Fruit fly (Drosophila melanogaster) whole organism, adult: Measurements from ENCODE around the gene CG9624.

ENCODE experiments used
- CG5204 ChIP-seq: fragments of 200-800 bp; sonication (Bioruptor generic); optimal IDR thresholded peaks from 2 replicates; lab custom pipeline; 2016; ENCODE audit warnings: missing biosample characterization, missing genetic modification characterization
- CG7101 ChIP-seq: fragments of 200-800 bp; sonication (Bioruptor generic); optimal IDR thresholded peaks from 2 replicates; lab custom pipeline; 2018; ENCODE audit warnings: missing biosample characterization, mild to moderate bottlenecking, missing genetic modification characterization, moderate library complexity
- toe ChIP-seq: fragments of 200-800 bp; sonication (Bioruptor generic); optimal IDR thresholded peaks from 2 replicates; lab custom pipeline; 2016; ENCODE audit warnings: missing biosample characterization, missing genetic modification characterization

The CG9624 gene

DNA sequence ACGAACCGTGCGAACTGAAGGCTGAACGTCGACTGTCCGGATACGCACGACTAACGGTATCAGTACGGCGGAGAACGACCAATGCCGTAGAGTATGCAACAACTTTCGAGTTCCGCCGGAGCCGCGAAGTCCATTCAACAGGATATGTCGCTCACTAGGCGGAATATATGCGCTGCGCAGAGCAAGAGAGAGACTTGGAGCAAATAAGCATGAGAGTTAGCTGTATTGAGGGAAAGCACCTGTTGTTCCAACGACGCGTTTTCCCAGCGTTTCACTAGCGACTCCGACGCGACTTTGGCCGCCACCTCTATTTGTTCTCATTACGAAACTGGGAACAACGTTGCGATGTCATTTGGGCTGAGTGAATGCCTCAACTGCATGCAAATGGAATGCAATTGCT lies 14.2 kb downstream of the CG9624 start, which contains the start of gene Dop1R1:
Gene Dop1R1 (minus strand): TSS at position 35 of the 400 bp plus-strand sequence.
- TF ChIP-seq toe (no peak), CG7101 (tag; lab: Kevin White, UChicago) (no peak), CG5204 (GFP tag; lab: Kevin White, UChicago) (no peak)
